Worm (Caenorhabditis elegans): Measurements from ENCODE around the gene oct-2.

DNA sequence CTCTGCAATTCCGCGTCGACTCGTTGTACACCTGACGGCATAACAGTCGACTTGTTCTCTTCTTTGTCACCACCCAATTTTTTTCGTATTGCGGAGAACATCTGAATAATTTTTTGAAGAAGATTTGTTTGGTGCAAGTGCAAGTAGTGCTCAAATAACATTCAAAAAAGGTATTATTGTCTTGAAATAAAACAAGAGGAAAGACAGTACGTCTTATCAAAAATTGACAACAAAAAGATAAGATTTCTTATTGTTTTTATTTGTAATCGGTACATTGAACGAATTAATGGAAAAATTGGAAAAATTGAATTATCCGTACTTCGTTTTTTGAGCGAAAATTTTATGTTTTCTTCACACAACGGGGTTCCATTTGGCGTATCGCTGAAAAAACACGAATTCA lies 40.5 kb upstream of the oct-2 start, which contains the start of gene F08G12.1:
- TF ChIP-seq tbx-2 (tag; optimal IDR thresholded peaks at IDR 0.05), result no peak
- no peak for TF ChIP-seq lin-13 (GFP tag; optimal IDR thresholded peaks at IDR 0.05)
- no peak for TF ChIP-seq mef-2 (tag; optimal IDR thresholded peaks at IDR 0.05)
- TF ChIP-seq mdl-1 (tag; optimal IDR thresholded peaks at IDR 0.05), result no peak
- no peak for TF ChIP-seq hlh-4 (tag; optimal IDR thresholded peaks at IDR 0.05)
